Worm (Caenorhabditis elegans): ENCODE measurements around the gene fbxa-142.

Gene fbxa-142

DNA sequence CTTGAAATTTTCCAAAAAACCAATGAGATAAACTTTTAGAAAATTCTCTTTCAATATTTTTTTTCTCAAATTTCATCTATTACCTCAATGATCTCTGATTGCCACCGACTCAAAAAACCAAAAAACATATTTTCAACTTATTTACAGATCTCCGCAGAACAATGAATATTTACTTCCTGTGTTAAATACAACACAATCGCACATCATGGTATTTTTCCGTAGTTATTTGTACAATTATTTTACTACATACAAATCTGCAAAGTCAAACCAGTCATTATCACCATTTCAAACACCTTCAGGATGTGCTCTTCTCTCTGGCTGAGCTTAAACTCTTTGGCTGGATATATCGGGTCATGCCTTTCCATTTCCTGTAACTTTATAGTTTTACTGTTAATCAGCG lies 34.8 kb upstream of the fbxa-142 start, which contains the start of gene str-108:
Gene str-108, plus strand, starts transcription at position 301 of the 400 bp plus-strand sequence.
- no peak for TF ChIP-seq blmp-1 (tag; optimal IDR thresholded peaks at IDR 0.05)
- no peak for TF ChIP-seq ceh-43 (GFP tag; optimal IDR thresholded peaks at IDR 0.05)
- no peak for TF ChIP-seq lsy-2 (tag; optimal IDR thresholded peaks at IDR 0.05)
- TF ChIP-seq drap-1 (GFP tag; optimal IDR thresholded peaks at IDR 0.05) = no peak
- no peak for TF ChIP-seq lin-32 (GFP tag; optimal IDR thresholded peaks at IDR 0.05)
- TF ChIP-seq sptf-1 (tag; optimal IDR thresholded peaks at IDR 0.05) = no peak
- TF ChIP-seq ham-2 (GFP tag; optimal IDR thresholded peaks at IDR 0.05) = no peak
- TF ChIP-seq mls-2 (tag; optimal IDR thresholded peaks at IDR 0.05) = no peak
- no peak for TF ChIP-seq pha-4 (tag; optimal IDR thresholded peaks at IDR 0.05)
- no peak for TF ChIP-seq nhr-237 (tag; optimal IDR thresholded peaks at IDR 0.05)
- no peak for TF ChIP-seq unc-62 (GFP tag; optimal IDR thresholded peaks at IDR 0.05)
- no peak for TF ChIP-seq M03D4.4 (tag; optimal IDR thresholded peaks at IDR 0.05)

DNA sequence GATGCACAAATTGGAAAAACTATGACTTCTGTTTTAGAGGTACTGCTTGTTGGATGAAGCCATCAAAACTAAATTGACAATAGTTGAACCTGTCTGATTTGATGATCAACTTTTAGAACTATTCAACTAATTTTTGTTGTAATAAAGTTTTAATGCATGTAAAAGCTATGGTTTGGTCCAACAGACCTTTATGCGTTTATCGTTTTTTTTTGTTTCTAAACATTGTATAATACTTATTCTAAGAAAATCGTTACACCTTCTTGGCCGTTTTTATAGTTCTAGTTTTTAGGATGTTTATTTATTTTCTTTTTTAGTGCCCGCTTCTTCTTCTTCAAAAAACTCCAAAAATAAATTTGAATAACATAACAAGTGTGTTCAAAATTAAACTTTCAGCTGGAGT lies 32.6 kb upstream of the fbxa-142 start, which contains the start of gene F10A3.12:
Gene F10A3.12, plus strand, starts transcription at position 301 of the 400 bp plus-strand sequence.
- TF ChIP-seq mls-2 (tag; optimal IDR thresholded peaks at IDR 0.05) (no peak), nhr-28 (tag; optimal IDR thresholded peaks at IDR 0.05) (no peak), snpc-4 (tag; optimal IDR thresholded peaks at IDR 0.05) (no peak), ceh-39 (tag; optimal IDR thresholded peaks at IDR 0.05) (no peak), ceh-43 (GFP tag; optimal IDR thresholded peaks at IDR 0.05) (no peak), pha-4 (tag; optimal IDR thresholded peaks at IDR 0.05) (no peak), hlh-1 (tag; optimal IDR thresholded peaks at IDR 0.05) (no peak), ztf-11 (tag; optimal IDR thresholded peaks at IDR 0.05) (no peak), ceh-83 (GFP tag; optimal IDR thresholded peaks at IDR 0.05) (no peak), bed-3 (GFP tag; optimal IDR thresholded peaks at IDR 0.05) (no peak), unc-120 (tag; optimal IDR thresholded peaks at IDR 0.05; ENCODE audit: poor library complexity, severe bottlenecking) (no peak), drap-1 (GFP tag; optimal IDR thresholded peaks at IDR 0.05) (no peak), unc-62 (GFP tag; optimal IDR thresholded peaks at IDR 0.05) (no peak), mab-5 (tag; optimal IDR thresholded peaks at IDR 0.05) (no peak), ham-2 (GFP tag; optimal IDR thresholded peaks at IDR 0.05) (no peak), nhr-237 (tag; optimal IDR thresholded peaks at IDR 0.05) (no peak)

DNA sequence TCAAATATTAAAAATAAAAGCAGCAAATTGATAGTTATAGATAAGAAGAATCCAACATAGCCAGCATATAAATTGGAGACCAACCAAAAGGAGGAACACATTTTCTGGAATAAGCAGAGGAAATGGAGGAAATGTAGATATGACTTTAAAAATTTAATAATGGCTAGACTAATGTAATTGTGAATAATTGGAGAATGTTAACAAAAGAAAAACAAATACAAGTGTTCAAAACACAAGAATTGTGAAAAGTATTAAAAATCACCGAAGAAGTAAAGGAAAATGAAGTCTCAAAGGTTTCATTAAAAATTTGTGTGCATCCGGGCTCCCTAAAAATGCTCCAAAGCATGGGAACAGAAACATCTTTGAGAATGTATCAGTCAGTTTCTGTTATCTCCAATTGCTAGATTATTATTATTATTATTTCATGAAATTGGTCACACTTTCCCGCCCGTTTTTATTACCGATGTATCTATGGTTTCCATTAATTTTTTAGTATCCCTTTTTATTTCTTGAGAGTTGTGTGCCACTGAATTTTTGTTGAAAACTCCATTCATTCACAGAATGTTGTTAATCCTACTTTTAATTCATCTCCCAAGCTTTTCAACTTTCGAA lies 31.1 kb upstream of the fbxa-142 start, which contains the start of the genes str-109 and F10A3.11:
Gene str-109, minus strand, starts transcription at position 101 of the 612 bp plus-strand sequence.
Gene F10A3.11, plus strand, starts transcription at position 562 of the 612 bp plus-strand sequence.
- TF ChIP-seq elt-3 (tag; optimal IDR thresholded peaks at IDR 0.05) (no peak), unc-62 (GFP tag; optimal IDR thresholded peaks at IDR 0.05) (no peak), mab-5 (tag; optimal IDR thresholded peaks at IDR 0.05) (no peak), lin-13 (tag; optimal IDR thresholded peaks at IDR 0.05) (no peak), lin-32 (GFP tag; optimal IDR thresholded peaks at IDR 0.05) (no peak), ces-1 (GFP tag; optimal IDR thresholded peaks at IDR 0.05) (no peak)

DNA sequence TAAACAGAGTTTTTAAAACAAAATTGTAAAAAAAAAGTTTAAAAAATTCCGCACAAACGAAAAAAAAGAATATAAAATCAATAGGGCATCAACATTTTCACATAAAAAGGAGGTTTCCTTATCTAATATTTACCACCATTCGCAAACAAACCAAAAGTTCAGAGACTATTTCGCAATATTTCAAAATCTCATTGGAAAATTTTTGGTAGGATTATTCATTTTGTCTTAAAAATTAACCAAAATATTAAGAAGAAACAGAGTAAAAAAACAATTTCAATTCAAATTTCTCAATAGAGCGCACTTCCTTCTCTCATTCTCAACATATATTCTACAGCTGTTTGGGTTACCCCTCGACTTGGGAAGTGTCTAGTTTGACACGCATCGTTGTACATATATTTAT lies 28.9 kb upstream of the fbxa-142 start:
- TF ChIP-seq pha-4 (tag; optimal IDR thresholded peaks at IDR 0.05) (no peak), ceh-83 (GFP tag; optimal IDR thresholded peaks at IDR 0.05) (no peak), nhr-12 (tag; optimal IDR thresholded peaks at IDR 0.05) (no peak), sem-2 (GFP tag; optimal IDR thresholded peaks at IDR 0.05) (no peak)

DNA sequence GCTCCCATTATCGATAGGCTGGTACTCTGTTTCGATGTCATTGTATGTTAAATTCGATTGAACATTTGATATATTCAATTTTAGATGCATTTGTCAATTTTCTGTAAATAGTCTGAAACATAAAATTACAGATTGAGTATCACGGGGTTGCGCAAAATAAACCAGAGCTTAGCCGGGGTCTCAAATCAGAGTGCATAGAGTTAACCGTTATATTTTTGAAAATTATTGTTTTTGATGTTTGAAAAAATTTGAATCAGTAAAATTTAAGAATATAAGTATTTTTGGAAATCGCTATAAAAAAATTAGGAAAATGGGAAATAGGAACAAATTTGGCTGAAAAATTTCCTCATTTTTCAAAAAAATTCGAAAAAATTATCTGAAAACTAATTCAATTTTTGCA lies 28.4 kb upstream of the fbxa-142 start, which contains the start of gene F10A3.17:
Gene F10A3.17, minus strand, starts transcription at position 101 of the 400 bp plus-strand sequence.
- no peak for TF ChIP-seq lin-13 (tag; optimal IDR thresholded peaks at IDR 0.05)
- no peak for TF ChIP-seq zip-8 (tag; optimal IDR thresholded peaks at IDR 0.05)
- TF ChIP-seq mep-1 (tag; optimal IDR thresholded peaks at IDR 0.05) = no peak
- no peak for TF ChIP-seq unc-39 (tag; optimal IDR thresholded peaks at IDR 0.05)
- no peak for TF ChIP-seq nhr-76 (tag; optimal IDR thresholded peaks at IDR 0.05)
- no peak for TF ChIP-seq ces-1 (GFP tag; optimal IDR thresholded peaks at IDR 0.05)
- no peak for TF ChIP-seq mls-2 (tag; optimal IDR thresholded peaks at IDR 0.05)
- TF ChIP-seq nhr-2 (tag; optimal IDR thresholded peaks at IDR 0.05) = no peak
- TF ChIP-seq sem-2 (GFP tag; optimal IDR thresholded peaks at IDR 0.05) = no peak
- TF ChIP-seq nhr-237 (tag; optimal IDR thresholded peaks at IDR 0.05) = no peak
- TF ChIP-seq ceh-39 (tag; optimal IDR thresholded peaks at IDR 0.05) = no peak
- TF ChIP-seq ceh-83 (GFP tag; optimal IDR thresholded peaks at IDR 0.05) = no peak
- TF ChIP-seq elt-1 (tag; optimal IDR thresholded peaks at IDR 0.05; ENCODE audit: borderline replicate concordance, insufficient read depth) = no peak
- no peak for TF ChIP-seq lin-32 (GFP tag; optimal IDR thresholded peaks at IDR 0.05)
- TF ChIP-seq mab-5 (tag; optimal IDR thresholded peaks at IDR 0.05) = no peak
- TF ChIP-seq drap-1 (GFP tag; optimal IDR thresholded peaks at IDR 0.05) = no peak
- TF ChIP-seq tbx-8 (GFP tag; optimal IDR thresholded peaks at IDR 0.05) = no peak
- TF ChIP-seq hlh-1 (tag; optimal IDR thresholded peaks at IDR 0.05) = no peak
- TF ChIP-seq unc-120 (tag; optimal IDR thresholded peaks at IDR 0.05; ENCODE audit: poor library complexity, severe bottlenecking) = no peak

Data from whole organism, mixed stage, embryonic.